Fruit fly (Drosophila melanogaster): ENCODE data around the gene Srp72.
A peak's percentile ranks its signal among the peaks of the same experiment; 100 is the strongest.

DNA sequence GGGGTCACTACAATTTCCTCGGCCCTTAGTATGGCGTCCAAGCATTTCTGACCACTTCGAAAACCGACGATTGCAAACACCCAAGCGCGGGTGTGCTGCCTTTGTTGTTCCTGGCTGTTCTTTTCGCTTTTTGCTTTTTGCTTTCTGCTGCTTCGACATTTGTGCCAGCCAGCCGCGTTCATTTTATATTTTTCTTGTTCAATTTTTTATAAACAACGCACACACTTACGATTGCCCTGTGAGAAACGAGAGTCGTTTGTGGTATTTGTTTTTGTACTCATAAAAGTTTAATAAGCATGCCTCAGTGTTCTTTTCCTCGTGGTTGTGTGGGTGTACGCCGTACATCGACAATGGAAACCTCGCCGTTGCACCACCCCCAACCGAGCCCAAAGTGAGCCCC lies 40.8 kb upstream of the Srp72 start:
- TF ChIP-seq Hr96 (GFP tag; optimal IDR thresholded peaks at IDR 0.05), result no peak
- TF ChIP-seq CG11617 (GFP tag; optimal IDR thresholded peaks at IDR 0.05), result no peak
- TF ChIP-seq CG7101 (tag; optimal IDR thresholded peaks at IDR 0.05), result no peak
- TF ChIP-seq kay (GFP tag; ENCODE audit: borderline replicate concordance), result no peak
- TF ChIP-seq CG33017 (tag; optimal IDR thresholded peaks at IDR 0.05), result no peak
- TF ChIP-seq CG12768 (GFP tag; optimal IDR thresholded peaks at IDR 0.05), result no peak
- peak; percentile 14 for TF ChIP-seq cic (GFP tag; optimal IDR thresholded peaks at IDR 0.05)
- TF ChIP-seq ovo (GFP tag; optimal IDR thresholded peaks at IDR 0.05), result no peak
- no peak for TF ChIP-seq CG1620 (GFP tag; optimal IDR thresholded peaks at IDR 0.05)
- no peak for TF ChIP-seq CG7045 (GFP tag; optimal IDR thresholded peaks at IDR 0.05)
- no peak for TF ChIP-seq CG14711 (tag; optimal IDR thresholded peaks at IDR 0.05)
- no peak for TF ChIP-seq Crg-1 (GFP tag; optimal IDR thresholded peaks at IDR 0.05)

Measured in whole organism, adult.